Fruit fly (Drosophila melanogaster) whole organism, embryonic: ENCODE data around the gene CG13920.
A peak's percentile ranks its signal among the peaks of the same experiment; 100 is the strongest.

ENCODE experiments used
- ATbp ChIP-seq: fragments of 200-800 bp; sonication (Bioruptor generic); optimal IDR thresholded peaks from 2 replicates; lab custom pipeline; 2017; ENCODE audit warnings: missing biosample characterization, mild to moderate bottlenecking, missing genetic modification characterization, missing genetic modification reagents
- BEAF-32 ChIP-seq: fragments of 200-800 bp; sonication (Bioruptor generic); optimal IDR thresholded peaks from 3 replicates; lab custom pipeline; 2017; ENCODE audit warnings: missing biosample characterization, missing genetic modification characterization, mild to moderate bottlenecking, moderate library complexity, missing genetic modification reagents
- CG10267 ChIP-seq: fragments of 200-800 bp; sonication (Bioruptor generic); optimal IDR thresholded peaks from 2 replicates; lab custom pipeline; 2018; ENCODE audit warnings: missing biosample characterization, mild to moderate bottlenecking, missing genetic modification characterization, moderate library complexity
- CG10431 ChIP-seq: fragments of 200-800 bp; sonication (Bioruptor generic); optimal IDR thresholded peaks from 3 replicates; lab custom pipeline; 2018; ENCODE audit warnings: missing biosample characterization, mild to moderate bottlenecking, missing genetic modification characterization
- CG10462 ChIP-seq: fragments of 200-800 bp; sonication (Bioruptor generic); optimal IDR thresholded peaks from 2 replicates; lab custom pipeline; 2016; ENCODE audit warnings: missing biosample characterization, missing genetic modification characterization
- CG11085 ChIP-seq: fragments of 200-800 bp; sonication (Bioruptor generic); IDR thresholded peaks from 2 replicates; pipeline ENCODE4 v1.3.6; 2022; ENCODE audit warnings: missing biosample characterization, missing genetic modification characterization
- CG1233 ChIP-seq: fragments of 200-800 bp; sonication (Bioruptor generic); optimal IDR thresholded peaks from 4 replicates; lab custom pipeline; 2018; ENCODE audit warnings: missing biosample characterization, mild to moderate bottlenecking, missing genetic modification characterization
- CG12659 ChIP-seq: fragments of 200-800 bp; sonication (Bioruptor generic); optimal IDR thresholded peaks from 3 replicates; lab custom pipeline; 2017; ENCODE audit warnings: mild to moderate bottlenecking, missing biosample characterization, missing genetic modification reagents, missing genetic modification characterization
- CG13287 ChIP-seq: fragments of 200-800 bp; sonication (Bioruptor generic); IDR thresholded peaks from 2 replicates; pipeline ENCODE4 v1.3.6; 2022; ENCODE audit warnings: missing biosample characterization, missing genetic modification characterization; ENCODE audit not compliant: partially characterized antibody
- CG13296 ChIP-seq: fragments of 200-800 bp; sonication (Bioruptor generic); optimal IDR thresholded peaks from 3 replicates; lab custom pipeline; 2018; ENCODE audit warnings: missing biosample characterization, mild to moderate bottlenecking, missing genetic modification characterization
- CG15601 ChIP-seq: fragments of 200-800 bp; sonication (Bioruptor generic); optimal IDR thresholded peaks from 3 replicates; lab custom pipeline; 2019; ENCODE audit warnings: missing biosample characterization, mild to moderate bottlenecking, missing genetic modification characterization, moderate library complexity
- CG17829 ChIP-seq: fragments of 200-800 bp; optimal IDR thresholded peaks from 2 replicates; lab custom pipeline; 2019; ENCODE audit warnings: missing biosample characterization, mild to moderate bottlenecking, missing genetic modification characterization, moderate library complexity
- CG2116 ChIP-seq: fragments of 200-800 bp; sonication (Bioruptor generic); optimal IDR thresholded peaks from 3 replicates; lab custom pipeline; 2018; ENCODE audit warnings: missing biosample characterization, mild to moderate bottlenecking, missing genetic modification characterization
- CG3407 ChIP-seq: fragments of 200-800 bp; sonication (Bioruptor generic); optimal IDR thresholded peaks from 2 replicates; lab custom pipeline; 2018; ENCODE audit warnings: missing biosample characterization, mild to moderate bottlenecking, missing genetic modification characterization
- CG4282 ChIP-seq: fragments of 200-800 bp; sonication (Bioruptor generic); optimal IDR thresholded peaks from 2 replicates; lab custom pipeline; 2016; ENCODE audit warnings: missing biosample characterization, missing genetic modification characterization
- CG4617 ChIP-seq: fragments of 200-800 bp; sonication (Bioruptor generic); optimal IDR thresholded peaks from 3 replicates; lab custom pipeline; 2016; ENCODE audit warnings: missing biosample characterization, missing genetic modification characterization, borderline replicate concordance
- CG6689 ChIP-seq: fragments of 200-800 bp; sonication (Bioruptor generic); IDR thresholded peaks from 2 replicates; pipeline ENCODE4 v1.3.6; 2022; ENCODE audit warnings: missing biosample characterization, missing genetic modification characterization
- CG8388 ChIP-seq: fragments of 200-800 bp; sonication (Bioruptor generic); optimal IDR thresholded peaks from 2 replicates; lab custom pipeline; 2019; ENCODE audit warnings: missing biosample characterization, mild to moderate bottlenecking, missing genetic modification characterization, moderate library complexity
- CG9727 ChIP-seq: fragments of 200-800 bp; sonication (Bioruptor generic); optimal IDR thresholded peaks from 3 replicates; lab custom pipeline; 2017; ENCODE audit warnings: missing biosample characterization, mild to moderate bottlenecking, missing genetic modification characterization
- CG9797 ChIP-seq: fragments of 200-800 bp; sonication (Bioruptor generic); optimal IDR thresholded peaks from 3 replicates; lab custom pipeline; 2018; ENCODE audit warnings: missing biosample characterization, mild to moderate bottlenecking, missing genetic modification characterization
- CoRest ChIP-seq: fragments of 200-800 bp; sonication (Bioruptor generic); optimal IDR thresholded peaks from 3 replicates; lab custom pipeline; 2018; ENCODE audit warnings: missing biosample characterization, mild to moderate bottlenecking, missing genetic modification characterization, moderate library complexity
- E2f2 ChIP-seq: fragments of 200-800 bp; sonication (Bioruptor generic); IDR thresholded peaks from 2 replicates; pipeline ENCODE4 v1.3.6; 2022; ENCODE audit warnings: missing biosample characterization, missing genetic modification characterization
- HmgZ ChIP-seq: fragments of 200-800 bp; sonication (Bioruptor generic); optimal IDR thresholded peaks from 2 replicates; lab custom pipeline; 2018; ENCODE audit warnings: missing biosample characterization, mild to moderate bottlenecking, missing genetic modification characterization
- Hsf ChIP-seq: fragments of 200-800 bp; sonication (Bioruptor generic); optimal IDR thresholded peaks from 3 replicates; lab custom pipeline; 2016; ENCODE audit warnings: missing biosample characterization, missing genetic modification characterization
- Lpt ChIP-seq: fragments of >200 bp; optimal IDR thresholded peaks from 2 replicates; lab custom pipeline; 2018; ENCODE audit warnings: missing biosample characterization, missing genetic modification characterization
- MBD-R2 ChIP-seq: fragments of 200-800 bp; sonication (Bioruptor generic); IDR thresholded peaks from 2 replicates; pipeline ENCODE4 v1.3.6; 2022; ENCODE audit warnings: missing biosample characterization, missing genetic modification characterization
- Med ChIP-seq: fragments of 200-800 bp; sonication (Bioruptor generic); peaks from one replicate; lab custom pipeline; 2016; ENCODE audit warnings: missing biosample characterization, missing genetic modification characterization, mild to moderate bottlenecking, inconsistent platforms, moderate library complexity
- Myb ChIP-seq: fragments of 200-800 bp; sonication (Bioruptor generic); optimal IDR thresholded peaks from 2 replicates; lab custom pipeline; 2016; ENCODE audit warnings: missing biosample characterization, missing genetic modification characterization
- Scr ChIP-seq: fragments of 200-800 bp; sonication (Bioruptor generic); IDR thresholded peaks from 2 replicates; pipeline ENCODE4 v1.3.6; 2022; ENCODE audit warnings: missing biosample characterization, missing genetic modification characterization; ENCODE audit not compliant: partially characterized antibody
- Sin3A ChIP-seq: fragments of >200 bp; optimal IDR thresholded peaks from 2 replicates; lab custom pipeline; 2018
- Sry-β ChIP-seq: fragments of 200-800 bp; sonication (Bioruptor generic); optimal IDR thresholded peaks from 2 replicates; lab custom pipeline; 2018; ENCODE audit warnings: missing biosample characterization, mild to moderate bottlenecking, missing genetic modification characterization, moderate library complexity
- YL-1 ChIP-seq: fragments of 200-800 bp; sonication (Bioruptor generic); optimal IDR thresholded peaks from 3 replicates; lab custom pipeline; 2017; ENCODE audit warnings: missing biosample characterization, mild to moderate bottlenecking, missing genetic modification characterization
- amos ChIP-seq: fragments of 200-800 bp; sonication (Bioruptor generic); IDR thresholded peaks from 2 replicates; pipeline ENCODE4 v1.3.6; 2022; ENCODE audit warnings: missing biosample characterization, missing genetic modification characterization; ENCODE audit not compliant: partially characterized antibody
- bbx ChIP-seq: fragments of 200-800 bp; sonication (Bioruptor generic); IDR thresholded peaks from 2 replicates; pipeline ENCODE4 v1.3.6; 2022; ENCODE audit warnings: missing biosample characterization, missing genetic modification characterization; ENCODE audit not compliant: partially characterized antibody
- crol ChIP-seq: fragments of 200-800 bp; sonication (Bioruptor generic); IDR thresholded peaks from 2 replicates; pipeline ENCODE4 v1.3.6; 2022; ENCODE audit warnings: missing biosample characterization, missing genetic modification characterization
- crp ChIP-seq, 2 experiments: fragments of 200-800 bp; sonication (Bioruptor generic); optimal IDR thresholded peaks; 2 replicates in 1 of 2; 3 replicates in 1 of 2; lab custom pipeline; 2017; ENCODE audit warnings: missing biosample characterization in 2 of 2, missing genetic modification characterization in 2 of 2, mild to moderate bottlenecking in 1 of 2, moderate library complexity in 1 of 2
- gcm2 ChIP-seq: fragments of 200-800 bp; sonication (Bioruptor generic); optimal IDR thresholded peaks from 2 replicates; lab custom pipeline; 2016; ENCODE audit warnings: missing biosample characterization, missing genetic modification characterization
- gfzf ChIP-seq: fragments of 200-800 bp; sonication (Bioruptor generic); optimal IDR thresholded peaks from 2 replicates; lab custom pipeline; 2016; ENCODE audit warnings: missing biosample characterization, mild to moderate bottlenecking, missing genetic modification characterization, moderate library complexity
- grn ChIP-seq: fragments of 200-800 bp; sonication (Bioruptor generic); optimal IDR thresholded peaks from 3 replicates; lab custom pipeline; 2017; ENCODE audit warnings: missing biosample characterization, missing genetic modification characterization
- gsb-n ChIP-seq: fragments of 200-800 bp; sonication (Bioruptor generic); optimal IDR thresholded peaks from 3 replicates; lab custom pipeline; 2018; ENCODE audit warnings: missing biosample characterization, mild to moderate bottlenecking, missing genetic modification characterization
- lab ChIP-seq: fragments of 200-800 bp; sonication (Bioruptor generic); optimal IDR thresholded peaks from 3 replicates; lab custom pipeline; 2017; ENCODE audit warnings: missing biosample characterization, missing genetic modification characterization, mild to moderate bottlenecking, moderate library complexity, missing genetic modification reagents
- lbe ChIP-seq: fragments of 200-800 bp; sonication (Bioruptor generic); optimal IDR thresholded peaks from 2 replicates; lab custom pipeline; 2016; ENCODE audit warnings: missing biosample characterization, mild to moderate bottlenecking, missing genetic modification characterization
- nmo ChIP-seq: fragments of 200-800 bp; sonication (Bioruptor generic); optimal IDR thresholded peaks from 2 replicates; lab custom pipeline; 2018; ENCODE audit warnings: missing biosample characterization, mild to moderate bottlenecking, missing genetic modification characterization, moderate library complexity
- pzg ChIP-seq: fragments of 200-800 bp; sonication (Bioruptor generic); optimal IDR thresholded peaks from 3 replicates; lab custom pipeline; 2018; ENCODE audit warnings: missing biosample characterization, mild to moderate bottlenecking, missing genetic modification characterization, moderate library complexity
- rib ChIP-seq: fragments of 200-800 bp; sonication (Bioruptor generic); IDR thresholded peaks from 2 replicates; pipeline ENCODE4 v1.3.6; 2022; ENCODE audit warnings: missing biosample characterization, missing genetic modification characterization
- row ChIP-seq: fragments of 200-800 bp; sonication (Bioruptor generic); IDR thresholded peaks from 3 replicates; pipeline ENCODE4 v1.3.6; 2022; ENCODE audit warnings: missing biosample characterization, missing genetic modification characterization
- slbo ChIP-seq: fragments of 200-800 bp; sonication (Bioruptor generic); IDR thresholded peaks from 2 replicates; pipeline ENCODE4 v1.3.6; 2022; ENCODE audit warnings: missing biosample characterization, missing genetic modification characterization
- sug ChIP-seq: fragments of 200-800 bp; optimal IDR thresholded peaks from 2 replicates; lab custom pipeline; 2019; ENCODE audit warnings: missing biosample characterization, mild to moderate bottlenecking, missing genetic modification characterization, moderate library complexity

Gene CG13920

DNA sequence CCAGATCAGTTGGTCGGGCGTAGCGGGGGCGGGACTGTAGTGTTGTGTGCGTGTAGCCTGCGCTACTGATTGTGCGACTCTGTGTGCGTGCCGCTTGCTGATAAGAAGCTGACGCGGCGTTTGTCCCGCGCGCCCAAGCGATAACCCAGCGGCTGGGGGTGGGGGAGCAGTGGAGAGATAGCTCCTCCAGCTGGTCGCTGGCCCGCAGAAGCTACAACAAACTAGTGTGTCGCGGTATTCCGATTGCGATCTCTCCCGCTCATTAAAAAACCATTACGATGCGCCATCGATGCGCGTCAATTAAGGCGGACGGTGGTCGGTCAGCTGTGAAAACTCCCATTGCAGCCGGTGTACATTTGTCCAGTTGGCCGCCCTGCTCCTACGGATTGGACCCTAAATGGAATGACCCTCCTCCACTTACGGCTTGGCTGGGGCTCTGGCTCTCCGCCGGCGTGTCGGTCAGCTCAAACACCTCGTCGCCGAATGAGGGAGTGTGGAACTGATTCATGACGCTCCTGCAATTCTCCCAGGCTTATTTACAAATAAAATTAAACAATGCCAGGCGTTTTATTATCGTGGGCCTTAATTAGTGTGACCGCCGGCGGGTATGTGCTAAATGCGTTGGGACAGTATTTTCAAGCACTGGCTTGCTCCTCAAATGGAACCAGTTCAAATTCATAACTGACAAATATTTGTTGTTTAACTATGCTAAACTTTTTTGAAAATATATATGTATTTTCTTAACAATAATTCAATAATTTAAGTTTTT lies 46.5 kb upstream of the CG13920 start, which contains the start of gene CG12104:
CG12104 (minus strand) TSS at position 611 of the 769 bp plus-strand sequence.
- TF ChIP-seq HmgZ (peak; percentile 38), bbx (no peak), CG9797 (peak; percentile 74), CG6689 (0 out of 2 replicates have a peak, but pooled peaks have one; percentile 8), Myb (GFP tag; lab: Kevin White, UChicago) (peak; percentile 82), CG8388 (peak; percentile 30), YL-1 (GFP tag; lab: Kevin White, UChicago) (peak; percentile 41), CG4617 (GFP tag; lab: Kevin White, UChicago) (peak; percentile 68), ATbp (GFP tag; lab: Kevin White, UChicago) (no peak), CG10462 (GFP tag; lab: Kevin White, UChicago) (peak; percentile 24), row (GFP tag; lab: Robert Waterston, UW) (peak; percentile 71), CG10267 (peak; percentile 88), lab (peak; percentile 42), Scr (GFP tag; lab: Robert Waterston, UW) (peak; percentile 21; the same call in 1 of the 2 replicates), CG13287 (0 out of 2 replicates have a peak, but pooled peaks have one; percentile 20), crol (GFP tag; lab: Robert Waterston, UW) (peak; percentile 96), Hsf (GFP tag; lab: Kevin White, UChicago) (no peak), nmo (GFP tag; lab: Kevin White, UChicago) (peak; percentile 24), gfzf (GFP tag; lab: Kevin White, UChicago) (peak; percentile 76), Med (peak; percentile 82), CG2116 (GFP tag; lab: Kevin White, UChicago) (peak; percentile 53), CG10431 (GFP tag; lab: Kevin White, UChicago) (peak; percentile 51), lbe (GFP tag; lab: Kevin White, UChicago) (no peak), Lpt (GFP tag; lab: Kevin White, UChicago) (no peak), sug (tag; lab: Kevin White, UChicago) (peak; percentile 91), pzg (GFP tag; lab: Kevin White, UChicago) (peak; percentile 58), CG3407 (GFP tag; lab: Kevin White, UChicago) (peak; percentile 23), rib (peak; percentile 54; the same call in 1 of the 2 replicates), Sry-β (GFP tag; lab: Kevin White, UChicago) (peak; percentile 30), CG17829 (tag; lab: Kevin White, UChicago) (peak; percentile 29), crp (GFP tag; optimal IDR thresholded peaks at IDR 0.05; lab: Kevin White, UChicago) (peak in 1 of 2 experiments; percentile 53), gcm2 (GFP tag; lab: Kevin White, UChicago) (no peak), MBD-R2 (GFP tag; lab: Robert Waterston, UW) (peak; percentile 75), gsb-n (tag; lab: Kevin White, UChicago) (peak; percentile 44), CG11085 (GFP tag; lab: Robert Waterston, UW) (no peak), CG13296 (GFP tag; lab: Kevin White, UChicago) (peak; percentile 9), CG4282 (no peak), CoRest (tag; lab: Kevin White, UChicago) (peak; percentile 42), CG1233 (GFP tag; lab: Kevin White, UChicago) (peak; percentile 38), E2f2 (peak; percentile 35; the same call in 1 of the 2 replicates), BEAF-32 (GFP tag; lab: Kevin White, UChicago) (peak; percentile 12), CG9727 (peak; percentile 42), Sin3A (peak; percentile 15), CG15601 (tag; lab: Kevin White, UChicago) (no peak), grn (GFP tag; lab: Kevin White, UChicago) (peak; percentile 79), slbo (GFP tag; lab: Robert Waterston, UW) (peak; percentile 38; the same call in 1 of the 2 replicates), amos (GFP tag; lab: Robert Waterston, UW) (peak; percentile 35; the same call in 1 of the 2 replicates), CG12659 (GFP tag; lab: Kevin White, UChicago) (peak; percentile 47)
